Worm (Caenorhabditis elegans) whole organism, L3 larva: ENCODE measurements around the gene sto-4.

Source experiments
- R02D3.7 ChIP-seq: fragments of 150-350 bp; optimal IDR thresholded peaks from 2 replicates; lab custom pipeline; 2014; ENCODE audit warnings: missing biosample characterization, missing genetic modification characterization
- aly-2 ChIP-seq: fragments of 150-350 bp; optimal IDR thresholded peaks from 2 replicates; lab custom pipeline; 2014; ENCODE audit warnings: missing biosample characterization, missing genetic modification characterization
- ama-1 ChIP-seq: fragments of 150-350 bp; optimal IDR thresholded peaks from 2 replicates; lab custom pipeline; 2018
- ceh-16 ChIP-seq: sonication (generic microtip); optimal IDR thresholded peaks from 2 replicates; lab custom pipeline; 2017; ENCODE audit warnings: missing biosample characterization, missing genetic modification characterization
- ceh-28 ChIP-seq: fragments of 150-350 bp; optimal IDR thresholded peaks from 2 replicates; lab custom pipeline; 2014; ENCODE audit warnings: missing biosample characterization, missing genetic modification reagents, missing genetic modification characterization
- ceh-82 ChIP-seq: fragments of 150-350 bp; optimal IDR thresholded peaks from 2 replicates; lab custom pipeline; 2014; ENCODE audit warnings: missing biosample characterization, missing genetic modification characterization
- ceh-9 ChIP-seq: sonication (generic microtip); optimal IDR thresholded peaks from 2 replicates; lab custom pipeline; 2018; ENCODE audit warnings: missing biosample characterization, missing genetic modification characterization
- daf-12 ChIP-seq: fragments of 150-350 bp; optimal IDR thresholded peaks from 2 replicates; lab custom pipeline; 2014; ENCODE audit warnings: missing biosample characterization, missing genetic modification reagents, missing genetic modification characterization
- egl-5 ChIP-seq: fragments of 150-350 bp; optimal IDR thresholded peaks from 2 replicates; lab custom pipeline; 2017; ENCODE audit warnings: missing biosample characterization, missing genetic modification reagents, missing genetic modification characterization, inconsistent platforms
- elt-1 ChIP-seq: fragments of 150-350 bp; optimal IDR thresholded peaks from 2 replicates; lab custom pipeline; 2014; ENCODE audit warnings: missing biosample characterization, missing genetic modification characterization
- elt-2 ChIP-seq: sonication (generic microtip); optimal IDR thresholded peaks from 2 replicates; lab custom pipeline; 2016; ENCODE audit warnings: missing genetic modification reagents, mild to moderate bottlenecking, missing genetic modification characterization, missing compliant biosample characterization
- fkh-2 ChIP-seq: fragments of 150-350 bp; optimal IDR thresholded peaks from 2 replicates; lab custom pipeline; 2014; ENCODE audit warnings: missing biosample characterization, missing genetic modification reagents, missing genetic modification characterization
- fos-1 ChIP-seq: fragments of 150-350 bp; optimal IDR thresholded peaks from 2 replicates; lab custom pipeline; 2014; ENCODE audit warnings: missing biosample characterization, missing genetic modification characterization
- hmg-11 ChIP-seq: sonication (generic microtip); optimal IDR thresholded peaks from 2 replicates; lab custom pipeline; 2016; ENCODE audit warnings: missing genetic modification characterization, missing compliant biosample characterization
- jun-1 ChIP-seq: fragments of 150-350 bp; optimal IDR thresholded peaks from 2 replicates; lab custom pipeline; 2014; ENCODE audit warnings: missing biosample characterization, missing genetic modification reagents, missing genetic modification characterization
- lin-15B ChIP-seq: fragments of 150-350 bp; optimal IDR thresholded peaks from 2 replicates; lab custom pipeline; 2014; ENCODE audit warnings: missing biosample characterization, missing genetic modification characterization
- lin-39 ChIP-seq: fragments of 150-350 bp; optimal IDR thresholded peaks from 2 replicates; lab custom pipeline; 2018; ENCODE audit warnings: missing biosample characterization, missing genetic modification reagents, missing genetic modification characterization
- lsy-12 ChIP-seq: sonication (generic microtip); optimal IDR thresholded peaks from 2 replicates; lab custom pipeline; 2016; ENCODE audit warnings: mild to moderate bottlenecking, missing genetic modification characterization, missing compliant biosample characterization
- mdl-1 ChIP-seq: fragments of 150-350 bp; optimal IDR thresholded peaks from 2 replicates; lab custom pipeline; 2014; ENCODE audit warnings: missing biosample characterization, missing genetic modification characterization
- nfya-1 ChIP-seq: sonication (generic microtip); optimal IDR thresholded peaks from 2 replicates; lab custom pipeline; 2017; ENCODE audit warnings: missing genetic modification characterization, mild to moderate bottlenecking, missing compliant biosample characterization, antibody characterized with exemption, moderate library complexity; ENCODE audit not compliant: insufficient read depth
- nhr-12 ChIP-seq: fragments of 150-350 bp; optimal IDR thresholded peaks from 2 replicates; lab custom pipeline; 2014; ENCODE audit warnings: missing biosample characterization, missing genetic modification characterization
- nhr-23 ChIP-seq: fragments of 150-350 bp; optimal IDR thresholded peaks from 2 replicates; lab custom pipeline; 2014; ENCODE audit warnings: missing biosample characterization, missing genetic modification reagents, missing genetic modification characterization
- nhr-25 ChIP-seq: sonication (generic microtip); optimal IDR thresholded peaks from 2 replicates; lab custom pipeline; 2017; ENCODE audit warnings: missing biosample characterization, missing genetic modification characterization
- nhr-28 ChIP-seq: fragments of 150-350 bp; optimal IDR thresholded peaks from 2 replicates; lab custom pipeline; 2014; ENCODE audit warnings: missing biosample characterization, missing genetic modification characterization
- nhr-43 ChIP-seq: sonication (generic microtip); optimal IDR thresholded peaks from 2 replicates; lab custom pipeline; 2016; ENCODE audit warnings: mild to moderate bottlenecking, missing genetic modification characterization, missing compliant biosample characterization; ENCODE audit not compliant: poor library complexity, severe bottlenecking
- nhr-67 ChIP-seq: fragments of 150-350 bp; optimal IDR thresholded peaks from 2 replicates; lab custom pipeline; 2014; ENCODE audit warnings: missing biosample characterization, missing genetic modification characterization
- nhr-76 ChIP-seq: fragments of 150-350 bp; sonication (generic microtip); optimal IDR thresholded peaks from 5 replicates; lab custom pipeline; 2014; ENCODE audit warnings: missing biosample characterization, missing genetic modification characterization
- nhr-77 ChIP-seq: fragments of 150-350 bp; optimal IDR thresholded peaks from 2 replicates; lab custom pipeline; 2014; ENCODE audit warnings: missing biosample characterization, missing genetic modification characterization
- pha-4 ChIP-seq: fragments of 150-350 bp; optimal IDR thresholded peaks from 2 replicates; lab custom pipeline; 2014; ENCODE audit warnings: missing biosample characterization, missing genetic modification reagents, missing genetic modification characterization
- skn-1 ChIP-seq: fragments of 150-350 bp; optimal IDR thresholded peaks from 2 replicates; lab custom pipeline; 2014; ENCODE audit warnings: missing biosample characterization, missing genetic modification characterization
- snpc-4 ChIP-seq: fragments of 150-350 bp; optimal IDR thresholded peaks from 2 replicates; lab custom pipeline; 2014; ENCODE audit warnings: missing biosample characterization, missing genetic modification characterization
- tbx-2 ChIP-seq: sonication (generic microtip); optimal IDR thresholded peaks from 2 replicates; lab custom pipeline; 2016; ENCODE audit warnings: mild to moderate bottlenecking, missing genetic modification characterization, missing compliant biosample characterization
- unc-62 ChIP-seq: fragments of 150-350 bp; sonication (generic microtip); optimal IDR thresholded peaks from 4 replicates; lab custom pipeline; 2014; ENCODE audit warnings: missing biosample characterization, missing genetic modification reagents, missing genetic modification characterization
- ztf-11 ChIP-seq: fragments of 150-350 bp; optimal IDR thresholded peaks from 2 replicates; lab custom pipeline; 2014; ENCODE audit warnings: missing biosample characterization, missing genetic modification characterization
- ztf-4 ChIP-seq: fragments of 150-350 bp; optimal IDR thresholded peaks from 2 replicates; lab custom pipeline; 2014; ENCODE audit warnings: missing biosample characterization, missing genetic modification characterization

The sto-4 gene

ce11 chrX:11643767-11644235, at the start of gene sto-4:
Gene sto-4, plus strand, starts transcription at chrX:11644126.
- TF ChIP-seq nfya-1 (tag; lab: Kevin White, UChicago) (peak; percentile 33), nhr-25 (peak; percentile 77), hmg-11 (tag; lab: Kevin White, UChicago) (peak; percentile 47), snpc-4 (tag; lab: Kevin White, UChicago) (peak; percentile 22), lin-39 (tag; lab: Kevin White, UChicago) (peak; percentile 60), R02D3.7 (peak; percentile 7), tbx-2 (tag; lab: Kevin White, UChicago) (peak; percentile 39), elt-1 (tag; lab: Kevin White, UChicago) (peak; percentile 5), lsy-12 (tag; lab: Kevin White, UChicago) (peak; percentile 85), nhr-43 (tag; lab: Kevin White, UChicago) (peak; percentile 50)

- no peak for TF ChIP-seq ceh-9 (tag; lab: Kevin White, UChicago)
- TF ChIP-seq lin-15B (tag; lab: Kevin White, UChicago): no peak
- TF ChIP-seq mdl-1 (tag; lab: Kevin White, UChicago): no peak
- TF ChIP-seq nhr-25: no peak
- TF ChIP-seq lsy-12 (tag; lab: Kevin White, UChicago): no peak
- TF ChIP-seq nhr-23 (tag; lab: Kevin White, UChicago): no peak
- no peak for TF ChIP-seq fos-1 (tag; lab: Kevin White, UChicago)
- TF ChIP-seq nhr-12 (tag; lab: Kevin White, UChicago): no peak
- TF ChIP-seq nhr-28: no peak
- no peak for TF ChIP-seq ceh-82 (tag; lab: Kevin White, UChicago)
- no peak for TF ChIP-seq elt-1 (tag; lab: Kevin White, UChicago)
- TF ChIP-seq skn-1 (tag; lab: Kevin White, UChicago): no peak
- no peak for TF ChIP-seq ceh-28 (tag; lab: Kevin White, UChicago)
- TF ChIP-seq snpc-4 (tag; lab: Kevin White, UChicago): no peak
- no peak for TF ChIP-seq nhr-77 (tag; lab: Kevin White, UChicago)
- TF ChIP-seq nhr-67 (tag; lab: Kevin White, UChicago): no peak
Measured at ce11 chrX:11596876-11597275, 47.0 kb upstream of the sto-4 start.

DNA sequence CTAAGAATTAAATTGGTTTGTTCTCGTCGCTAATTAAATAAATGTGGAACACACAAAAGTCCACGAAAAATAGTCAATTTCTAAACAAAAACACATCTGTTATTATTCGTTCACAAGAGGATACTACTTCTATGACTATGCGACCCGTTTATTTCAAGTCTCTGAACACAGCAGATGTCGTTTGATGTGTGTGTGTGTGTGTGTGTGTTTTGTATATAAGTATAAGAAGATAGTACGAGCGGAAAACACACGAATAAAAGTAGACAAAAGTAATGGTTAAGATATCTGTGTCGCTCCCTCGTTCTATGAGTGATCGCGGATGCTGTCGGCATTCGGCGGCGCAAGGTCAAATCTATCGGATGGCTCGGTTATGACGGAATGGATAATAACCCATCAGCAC, 45.1 kb upstream of the sto-4 start:
- TF ChIP-seq nfya-1 (tag; lab: Kevin White, UChicago) (no peak), fkh-2 (tag; lab: Kevin White, UChicago) (no peak), unc-62 (no peak), nhr-12 (tag; lab: Kevin White, UChicago) (no peak), egl-5 (tag; lab: Kevin White, UChicago) (no peak), jun-1 (tag; lab: Kevin White, UChicago) (no peak), ceh-16 (tag; lab: Kevin White, UChicago) (no peak), nhr-76 (tag; lab: Kevin White, UChicago) (no peak)

DNA sequence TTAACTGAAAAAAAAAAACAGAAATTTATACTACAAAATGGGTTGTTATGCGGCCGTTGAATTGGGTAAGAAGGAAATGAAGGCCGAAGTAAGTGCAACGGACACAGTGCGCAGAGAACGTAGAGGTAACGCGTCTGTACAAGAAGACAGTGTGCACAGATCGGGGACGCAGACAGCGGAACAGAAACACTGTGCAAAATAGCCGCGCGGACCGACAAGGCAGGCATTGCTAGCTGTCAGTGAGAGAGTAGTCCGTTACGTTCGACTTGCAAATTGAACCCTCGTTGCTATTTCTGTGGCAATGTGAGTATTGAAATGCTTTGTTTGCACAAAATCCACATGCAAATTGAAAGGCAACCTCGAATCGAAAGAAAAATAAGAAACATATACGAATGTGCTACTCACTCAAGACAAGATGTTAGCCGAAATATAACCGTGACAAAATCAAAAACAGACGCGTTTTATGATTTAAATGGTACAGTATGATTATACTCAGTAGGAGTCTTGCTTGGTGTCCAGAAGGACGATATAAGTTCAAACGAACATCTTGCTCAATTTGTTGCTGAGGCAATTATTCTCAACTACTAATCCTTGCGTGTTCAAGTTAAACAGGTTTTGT, 43.3 kb upstream of the sto-4 start:
- TF ChIP-seq lsy-12 (tag; lab: Kevin White, UChicago) (no peak), hmg-11 (tag; lab: Kevin White, UChicago) (peak; percentile 38), lin-39 (tag; lab: Kevin White, UChicago) (no peak)

DNA sequence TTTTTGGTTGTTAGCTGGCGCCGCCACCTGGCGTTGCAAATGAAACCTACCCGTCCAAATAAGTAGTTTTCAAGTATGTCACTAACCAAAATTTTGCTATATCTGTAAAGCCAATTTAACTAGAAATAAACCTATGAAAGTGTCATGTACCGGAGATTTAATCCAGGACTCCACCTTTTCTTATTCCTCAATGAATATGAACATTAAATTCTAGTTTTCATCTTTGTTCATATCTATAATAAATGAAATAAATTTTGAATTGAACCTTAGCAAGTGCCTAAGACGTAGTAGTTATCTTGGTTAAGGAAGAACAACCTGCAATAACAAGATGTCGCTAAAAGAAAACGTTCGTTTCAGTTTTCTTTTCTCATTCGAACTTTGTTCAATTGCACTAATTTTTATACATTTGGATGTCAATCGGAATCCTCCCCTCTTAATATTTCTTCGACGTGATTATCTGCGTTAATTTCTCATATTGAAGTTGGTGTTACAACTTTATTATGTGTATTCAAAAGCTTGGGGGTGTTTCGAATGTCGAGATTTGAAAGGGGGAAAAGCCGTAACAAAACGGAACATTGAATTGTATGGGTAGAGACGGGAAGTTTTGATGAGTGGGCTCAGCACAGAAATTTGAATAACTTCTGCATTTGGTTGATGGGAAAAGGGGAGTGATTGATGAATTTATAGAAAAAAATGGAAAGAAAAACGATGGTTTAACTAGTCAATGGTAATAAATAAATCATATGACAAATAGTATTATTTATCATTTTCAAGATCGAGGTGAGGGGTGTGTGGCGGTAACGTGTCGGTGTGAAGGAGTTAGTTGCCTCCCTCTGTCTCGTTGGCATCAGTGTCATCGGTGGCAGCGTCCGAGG, 40.5 kb upstream of the sto-4 start:
- TF ChIP-seq skn-1 (tag; lab: Kevin White, UChicago) (peak; percentile 10), daf-12 (tag; lab: Kevin White, UChicago) (no peak), jun-1 (tag; lab: Kevin White, UChicago) (peak; percentile 67), ztf-4 (tag; lab: Kevin White, UChicago) (peak; percentile 45), nfya-1 (tag; lab: Kevin White, UChicago) (no peak), fkh-2 (tag; lab: Kevin White, UChicago) (no peak), pha-4 (tag; lab: Kevin White, UChicago) (peak; percentile 5), ztf-11 (tag; lab: Kevin White, UChicago) (no peak), tbx-2 (tag; lab: Kevin White, UChicago) (peak; percentile 55), nhr-76 (tag; lab: Kevin White, UChicago) (no peak), elt-2 (tag; lab: Kevin White, UChicago) (peak; percentile 45), ama-1 (peak; percentile 92), nhr-43 (tag; lab: Kevin White, UChicago) (peak; percentile 65), nhr-25 (peak; percentile 63), egl-5 (tag; lab: Kevin White, UChicago) (no peak), fos-1 (tag; lab: Kevin White, UChicago) (peak; percentile 13), R02D3.7 (peak; percentile 23), snpc-4 (tag; lab: Kevin White, UChicago) (no peak), aly-2 (tag; lab: Kevin White, UChicago) (peak; percentile 65), ceh-82 (tag; lab: Kevin White, UChicago) (peak; percentile 28), nhr-77 (tag; lab: Kevin White, UChicago) (peak; percentile 67), nhr-23 (tag; lab: Kevin White, UChicago) (peak; percentile 48), lsy-12 (tag; lab: Kevin White, UChicago) (peak; percentile 67), ceh-28 (tag; lab: Kevin White, UChicago) (peak; percentile 69)
